Worm (Caenorhabditis elegans) whole organism, early embryonic: ENCODE measurements around the gene F08H9.3.

Experiments
- B0310.2 ChIP-seq: sonication (generic microtip); optimal IDR thresholded peaks from 2 replicates; lab custom pipeline; 2016; ENCODE audit warnings: mild to moderate bottlenecking, missing genetic modification characterization, missing compliant biosample characterization
- F13C5.2 ChIP-seq: sonication (generic microtip); optimal IDR thresholded peaks from 2 replicates; lab custom pipeline; 2017; ENCODE audit warnings: mild to moderate bottlenecking, missing genetic modification characterization, inconsistent platforms, missing compliant biosample characterization
- aly-1 ChIP-seq: sonication (generic microtip); optimal IDR thresholded peaks from 2 replicates; lab custom pipeline; 2016; ENCODE audit warnings: missing genetic modification characterization, missing compliant biosample characterization
- ama-1 ChIP-seq: fragments of 150-350 bp; optimal IDR thresholded peaks from 2 replicates; lab custom pipeline; 2014
- ceh-13 ChIP-seq: fragments of 200-800 bp; sonication (Bioruptor generic); optimal IDR thresholded peaks from 2 replicates; lab custom pipeline; 2018; ENCODE audit warnings: mild to moderate bottlenecking, missing genetic modification characterization, missing compliant biosample characterization
- ceh-36 ChIP-seq: sonication (generic microtip); optimal IDR thresholded peaks from 2 replicates; lab custom pipeline; 2016; ENCODE audit warnings: missing genetic modification characterization, inconsistent platforms, missing compliant biosample characterization
- ets-7 ChIP-seq: sonication (generic microtip); optimal IDR thresholded peaks from 2 replicates; lab custom pipeline; 2016; ENCODE audit warnings: missing genotype, missing genetic modification characterization, missing compliant biosample characterization
- flt-1 ChIP-seq: fragments of 200-800 bp; sonication (Bioruptor generic); IDR thresholded peaks from 2 replicates; pipeline ENCODE4 v1.3.6; 2022; ENCODE audit warnings: missing genetic modification characterization, missing compliant biosample characterization
- hmbx-1 ChIP-seq: sonication (generic microtip); optimal IDR thresholded peaks from 2 replicates; lab custom pipeline; 2016; ENCODE audit warnings: mild to moderate bottlenecking, missing genetic modification characterization, missing compliant biosample characterization
- hmg-4 ChIP-seq: fragments of 200-800 bp; sonication (Bioruptor generic); optimal IDR thresholded peaks from 2 replicates; lab custom pipeline; 2018; ENCODE audit warnings: mild to moderate bottlenecking, missing genetic modification characterization, missing compliant biosample characterization
- hnd-1 ChIP-seq: sonication (generic microtip); optimal IDR thresholded peaks from 2 replicates; lab custom pipeline; 2016; ENCODE audit warnings: missing genetic modification characterization, missing compliant biosample characterization
- pes-1 ChIP-seq: fragments of 200-800 bp; sonication (Bioruptor generic); IDR thresholded peaks from 2 replicates; pipeline ENCODE4 v1.3.6; 2022; ENCODE audit warnings: missing genetic modification reagents, missing genetic modification characterization, missing compliant biosample characterization
- scrt-1 ChIP-seq: fragments of 200-800 bp; sonication (Bioruptor generic); IDR thresholded peaks from 2 replicates; pipeline ENCODE4 v1.3.6; 2022; ENCODE audit warnings: missing genetic modification characterization, missing compliant biosample characterization
- sea-1 ChIP-seq: fragments of 200-800 bp; sonication (Bioruptor generic); conservative IDR thresholded peaks from 2 replicates; pipeline ENCODE4 v1.3.6; 2022; ENCODE audit warnings: missing genetic modification characterization, missing compliant biosample characterization
- tbx-11 ChIP-seq: fragments of 200-800 bp; sonication (Bioruptor generic); IDR thresholded peaks from 2 replicates; pipeline ENCODE4 v1.3.6; 2022; ENCODE audit warnings: missing genetic modification characterization, missing compliant biosample characterization
- tbx-37 ChIP-seq: fragments of 200-800 bp; sonication (Bioruptor generic); conservative IDR thresholded peaks from 2 replicates; pipeline ENCODE4 v1.3.6; 2022; ENCODE audit warnings: missing genetic modification reagents, missing genetic modification characterization, missing compliant biosample characterization
- tra-4 ChIP-seq: sonication (generic microtip); optimal IDR thresholded peaks from 2 replicates; lab custom pipeline; 2017; ENCODE audit warnings: missing genetic modification characterization, missing compliant biosample characterization

F08H9.3 gene

ce11 chrV:14463087-14463486 lies at the start of gene F08H9.3:
TSS of gene F08H9.3 (minus strand) at chrV:14463338.
- peak; percentile 5 for TF ChIP-seq hmg-4 (GFP tag; lab: Kevin White, UChicago)

DNA sequence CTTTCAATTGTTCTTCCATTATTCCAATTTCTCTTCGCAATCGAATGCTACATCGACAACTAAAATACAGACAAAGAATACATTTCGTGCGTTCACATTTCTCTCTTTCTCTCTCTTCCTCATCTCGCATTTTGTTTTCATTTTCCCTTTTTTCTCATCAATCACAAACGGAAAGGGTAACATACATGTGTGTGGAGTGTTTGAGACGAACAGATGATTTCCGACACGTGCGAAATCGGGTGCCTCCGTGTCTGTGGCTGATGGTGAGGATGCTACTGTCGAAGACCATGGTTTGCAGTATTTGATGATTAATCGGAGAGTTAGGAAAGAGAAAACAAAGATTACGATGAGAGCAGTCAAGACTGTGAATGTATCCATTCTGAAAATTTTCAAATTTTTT lies 47.6 kb upstream of the F08H9.3 start, which contains the start of gene R02D5.9:
R02D5.9 (minus strand) TSS at position 378 of the 400 bp plus-strand sequence.
- TF ChIP-seq ceh-36 (tag; lab: Kevin White, UChicago) = no peak
- no peak for TF ChIP-seq F13C5.2 (tag; lab: Kevin White, UChicago)
- no peak for TF ChIP-seq hmbx-1
- TF ChIP-seq tra-4 (tag; lab: Kevin White, UChicago) = no peak
- no peak for TF ChIP-seq B0310.2 (tag; lab: Kevin White, UChicago)
- TF ChIP-seq sea-1 (GFP tag; lab: Robert Waterston, UW) = no peak
- no peak for TF ChIP-seq flt-1 (GFP tag; lab: Robert Waterston, UW)
- no peak for TF ChIP-seq scrt-1 (GFP tag; lab: Robert Waterston, UW)
- no peak for TF ChIP-seq aly-1 (tag; lab: Kevin White, UChicago)

DNA sequence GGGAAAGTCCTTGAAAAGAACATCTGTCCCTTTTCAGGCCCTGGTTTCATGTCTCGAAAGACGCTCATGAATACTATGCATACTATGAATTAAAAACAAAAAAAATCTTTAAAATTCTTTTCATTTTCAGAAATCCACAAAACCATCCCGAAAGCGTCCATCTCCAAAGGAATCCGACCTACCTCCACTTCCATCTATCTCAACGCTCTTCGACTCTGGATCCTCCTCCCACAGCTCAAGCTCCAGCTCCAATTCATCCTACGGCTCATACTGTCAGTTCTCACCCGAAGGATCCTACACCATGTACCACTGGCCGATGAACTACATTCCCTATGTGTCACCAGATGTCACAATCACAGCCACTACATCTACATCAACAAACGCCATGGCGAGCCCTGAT lies 45.4 kb upstream of the F08H9.3 start:
- no peak for TF ChIP-seq ama-1 (lab: Kevin White, UChicago)
- no peak for TF ChIP-seq hmbx-1
- TF ChIP-seq ets-7 (tag; lab: Kevin White, UChicago) = no peak
- no peak for TF ChIP-seq aly-1 (tag; lab: Kevin White, UChicago)
- TF ChIP-seq sea-1 (GFP tag; lab: Robert Waterston, UW) = no peak
- no peak for TF ChIP-seq pes-1 (GFP tag; lab: Robert Waterston, UW)
- TF ChIP-seq scrt-1 (GFP tag; lab: Robert Waterston, UW) = no peak
- TF ChIP-seq hmg-4 (GFP tag; lab: Kevin White, UChicago) = no peak

- TF ChIP-seq hmg-4 (GFP tag; lab: Kevin White, UChicago) = peak; percentile 21
- TF ChIP-seq ets-7 (tag; lab: Kevin White, UChicago) = no peak
Observed at ce11 chrV:14508005-14508521, 44.9 kb upstream of the F08H9.3 start, which contains the start of gene R02D5.1. TSS of gene R02D5.1 (plus strand) at chrV:14508249.

ce11 chrV:14506713-14507675 lies 43.9 kb upstream of the F08H9.3 start:
- TF ChIP-seq sea-1 (GFP tag; lab: Robert Waterston, UW) (no peak), hnd-1 (tag; lab: Kevin White, UChicago) (no peak), B0310.2 (tag; lab: Kevin White, UChicago) (no peak), hmg-4 (GFP tag; lab: Kevin White, UChicago) (no peak), tra-4 (tag; lab: Kevin White, UChicago) (no peak), pes-1 (GFP tag; lab: Robert Waterston, UW) (no peak), tbx-11 (GFP tag; lab: Robert Waterston, UW) (no peak), aly-1 (tag; lab: Kevin White, UChicago) (no peak), ama-1 (lab: Kevin White, UChicago) (no peak), tbx-37 (GFP tag; lab: Robert Waterston, UW) (no peak), scrt-1 (GFP tag; lab: Robert Waterston, UW) (no peak), ceh-13 (GFP tag; lab: Kevin White, UChicago) (no peak), ceh-36 (tag; lab: Kevin White, UChicago) (no peak)

DNA sequence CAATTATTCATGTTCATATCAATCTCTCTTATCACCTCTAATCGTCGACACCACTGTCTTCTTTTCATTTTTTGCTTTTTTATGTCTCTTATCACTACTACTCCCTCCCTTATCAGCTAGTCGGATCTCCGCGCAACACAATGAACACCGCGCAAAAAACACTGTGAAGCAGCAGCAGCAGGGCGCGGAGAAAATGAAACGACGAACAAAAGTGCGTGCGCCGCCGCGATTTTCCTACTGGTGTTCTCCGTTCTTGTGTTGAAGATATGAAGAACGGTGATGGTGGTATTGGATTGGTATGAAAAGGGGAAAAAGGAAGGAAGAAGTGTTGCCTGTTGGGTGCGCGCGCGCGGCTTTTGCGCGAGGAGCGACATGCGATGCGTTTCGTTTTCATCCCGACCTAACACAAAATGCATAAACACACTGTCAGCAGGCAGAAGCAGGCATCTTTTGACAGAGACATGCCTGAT lies 42.6 kb upstream of the F08H9.3 start:
- TF ChIP-seq ceh-36 (tag; lab: Kevin White, UChicago) (no peak), B0310.2 (tag; lab: Kevin White, UChicago) (no peak), hmg-4 (GFP tag; lab: Kevin White, UChicago) (peak; percentile 68)

- TF ChIP-seq pes-1 (GFP tag; lab: Robert Waterston, UW) = peak; percentile 29; the same call in 1 of the 2 replicates
- no peak for TF ChIP-seq flt-1 (GFP tag; lab: Robert Waterston, UW)
- no peak for TF ChIP-seq ceh-36 (tag; lab: Kevin White, UChicago)
- TF ChIP-seq ets-7 (tag; lab: Kevin White, UChicago) = no peak
- TF ChIP-seq tbx-37 (GFP tag; lab: Robert Waterston, UW) = no peak
- TF ChIP-seq ama-1 (lab: Kevin White, UChicago) = no peak
- TF ChIP-seq B0310.2 (tag; lab: Kevin White, UChicago) = no peak
- no peak for TF ChIP-seq F13C5.2 (tag; lab: Kevin White, UChicago)
- peak; percentile 44 for TF ChIP-seq hmg-4 (GFP tag; lab: Kevin White, UChicago)
- no peak for TF ChIP-seq tbx-11 (GFP tag; lab: Robert Waterston, UW)
- no peak for TF ChIP-seq tra-4 (tag; lab: Kevin White, UChicago)
- TF ChIP-seq aly-1 (tag; lab: Kevin White, UChicago) = no peak
- TF ChIP-seq sea-1 (GFP tag; lab: Robert Waterston, UW) = 0 out of 2 replicates have a peak, but pooled peaks have one; percentile 45
- TF ChIP-seq hnd-1 (tag; lab: Kevin White, UChicago) = no peak
- no peak for TF ChIP-seq ceh-13 (GFP tag; lab: Kevin White, UChicago)
- TF ChIP-seq hmbx-1 = no peak
- TF ChIP-seq scrt-1 (GFP tag; lab: Robert Waterston, UW) = 0 out of 2 replicates have a peak, but pooled peaks have one; percentile 49
Observed at ce11 chrV:14504774-14505173, 41.6 kb upstream of the F08H9.3 start.
